Worm (Caenorhabditis elegans) whole organism, L3 larva: ENCODE results near the gene C35B1.4.

ENCODE experiments used
- ceh-16 ChIP-seq: sonication (generic microtip); optimal IDR thresholded peaks from 2 replicates; lab custom pipeline; 2017; ENCODE audit warnings: missing biosample characterization, missing genetic modification characterization
- hmg-11 ChIP-seq: sonication (generic microtip); optimal IDR thresholded peaks from 2 replicates; lab custom pipeline; 2016; ENCODE audit warnings: missing genetic modification characterization, missing compliant biosample characterization
- jun-1 ChIP-seq: fragments of 150-350 bp; optimal IDR thresholded peaks from 2 replicates; lab custom pipeline; 2014; ENCODE audit warnings: missing biosample characterization, missing genetic modification reagents, missing genetic modification characterization
- lin-39 ChIP-seq: fragments of 150-350 bp; optimal IDR thresholded peaks from 2 replicates; lab custom pipeline; 2018; ENCODE audit warnings: missing biosample characterization, missing genetic modification reagents, missing genetic modification characterization
- mdl-1 ChIP-seq: fragments of 150-350 bp; optimal IDR thresholded peaks from 2 replicates; lab custom pipeline; 2014; ENCODE audit warnings: missing biosample characterization, missing genetic modification characterization
- nhr-11 ChIP-seq: fragments of 150-350 bp; optimal IDR thresholded peaks from 2 replicates; lab custom pipeline; 2014; ENCODE audit warnings: missing biosample characterization, missing genetic modification characterization
- nhr-237 ChIP-seq: fragments of 150-350 bp; optimal IDR thresholded peaks from 2 replicates; lab custom pipeline; 2014; ENCODE audit warnings: missing biosample characterization, missing genetic modification characterization
- pqm-1 ChIP-seq: fragments of 150-350 bp; optimal IDR thresholded peaks from 2 replicates; lab custom pipeline; 2017; ENCODE audit warnings: missing biosample characterization, missing genetic modification characterization, inconsistent platforms
- skn-1 ChIP-seq: fragments of 150-350 bp; optimal IDR thresholded peaks from 2 replicates; lab custom pipeline; 2014; ENCODE audit warnings: missing biosample characterization, missing genetic modification characterization
- unc-39 ChIP-seq: sonication (generic microtip); optimal IDR thresholded peaks from 4 replicates; lab custom pipeline; 2017; ENCODE audit warnings: missing biosample characterization, missing genetic modification characterization
- unc-62 ChIP-seq: fragments of 150-350 bp; sonication (generic microtip); optimal IDR thresholded peaks from 4 replicates; lab custom pipeline; 2014; ENCODE audit warnings: missing biosample characterization, missing genetic modification reagents, missing genetic modification characterization
- zag-1 ChIP-seq: fragments of 150-350 bp; optimal IDR thresholded peaks from 2 replicates; lab custom pipeline; 2014; ENCODE audit warnings: missing biosample characterization, missing genetic modification characterization

DNA sequence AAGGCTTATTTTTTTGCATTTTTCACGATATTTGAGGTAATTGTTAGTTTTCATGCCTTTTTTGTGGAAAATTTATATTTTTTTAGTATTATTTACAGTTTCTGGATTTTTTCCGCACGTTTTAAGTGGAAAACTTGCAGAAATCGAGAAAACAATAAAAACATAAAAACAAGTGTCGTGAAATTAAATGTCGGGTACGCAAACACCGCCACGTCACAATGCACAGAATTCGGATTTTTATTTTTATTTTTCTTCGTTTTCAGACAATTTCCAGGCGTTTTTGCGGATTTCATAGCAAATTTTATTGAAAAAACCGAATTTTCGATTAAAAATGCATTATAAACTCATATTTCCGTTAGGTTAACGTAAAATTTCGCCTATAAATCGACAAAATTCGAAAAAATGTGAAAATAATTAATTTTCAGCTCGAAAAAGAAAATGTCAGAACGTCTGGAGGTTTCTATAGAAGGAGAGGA, 6.2 kb downstream of the C35B1.4 start, which contains the start of gene C35B1.2:
- TF ChIP-seq hmg-11 (tag; lab: Kevin White, UChicago), result peak; percentile 4
- TF ChIP-seq unc-62, result no peak
- TF ChIP-seq nhr-237 (tag; lab: Kevin White, UChicago), result no peak
- TF ChIP-seq ceh-16 (tag; lab: Kevin White, UChicago), result no peak
- TF ChIP-seq mdl-1, result no peak
- TF ChIP-seq lin-39, result no peak
- TF ChIP-seq nhr-11 (tag; lab: Kevin White, UChicago), result no peak
- no peak for TF ChIP-seq skn-1 (tag; lab: Kevin White, UChicago)
- no peak for TF ChIP-seq zag-1 (tag; lab: Kevin White, UChicago)
- TF ChIP-seq pqm-1 (tag; lab: Kevin White, UChicago), result no peak
- TF ChIP-seq unc-39 (tag; lab: Kevin White, UChicago), result no peak
- no peak for TF ChIP-seq jun-1 (tag; lab: Kevin White, UChicago)
